Worm (Caenorhabditis elegans) whole organism, young adult: ENCODE data around the gene vhp-1.
A peak's percentile ranks its signal among the peaks of the same experiment; 100 is the strongest.

Source experiments
- B0035.1 ChIP-seq: sonication (generic microtip); optimal IDR thresholded peaks from 2 replicates; lab custom pipeline; 2016; ENCODE audit warnings: missing genetic modification characterization, mild to moderate bottlenecking, missing compliant biosample characterization, missing genotype, missing genetic modification reagents
- C17E4.6 ChIP-seq: fragments of 200-800 bp; sonication (Bioruptor generic); IDR thresholded peaks from 2 replicates; pipeline ENCODE4 v1.3.6; 2022; ENCODE audit warnings: missing genetic modification reagents, missing genetic modification characterization, missing compliant biosample characterization
- F22D6.2 ChIP-seq: sonication (generic microtip); optimal IDR thresholded peaks from 2 replicates; lab custom pipeline; 2016; ENCODE audit warnings: mild to moderate bottlenecking, missing genetic modification characterization, missing compliant biosample characterization
- F49E8.2 ChIP-seq: sonication (generic microtip); optimal IDR thresholded peaks from 3 replicates; lab custom pipeline; 2017; ENCODE audit warnings: missing genetic modification characterization, mild to moderate bottlenecking, missing compliant biosample characterization, antibody characterized with exemption, moderate library complexity; ENCODE audit not compliant: insufficient read depth
- F55B11.4 ChIP-seq: sonication (generic microtip); optimal IDR thresholded peaks from 2 replicates; lab custom pipeline; 2016; ENCODE audit warnings: missing compliant biosample characterization, missing genetic modification characterization, borderline replicate concordance; ENCODE audit not compliant: insufficient read depth
- T26A5.8 ChIP-seq: sonication (generic microtip); optimal IDR thresholded peaks from 2 replicates; lab custom pipeline; 2016; ENCODE audit warnings: missing genetic modification characterization, missing compliant biosample characterization
- Y53G8AR.9 ChIP-seq: fragments of 200-800 bp; sonication (Bioruptor generic); conservative IDR thresholded peaks from 2 replicates; pipeline ENCODE4 v1.3.6; 2022; ENCODE audit warnings: missing genetic modification reagents, missing genetic modification characterization, missing compliant biosample characterization
- Y79H2A.3 ChIP-seq: fragments of 200-800 bp; sonication (Bioruptor generic); conservative IDR thresholded peaks from 2 replicates; pipeline ENCODE4 v1.3.6; 2022; ENCODE audit warnings: missing genetic modification reagents, missing genetic modification characterization, missing compliant biosample characterization
- ama-1 ChIP-seq, 3 experiments: fragments of 150-350 bp in 1 of 3; sonication (generic microtip) in 2 of 3; optimal IDR thresholded peaks; 2 replicates each; lab custom pipeline; 2014 to 2018; ENCODE audit warnings: missing biosample characterization in 2 of 3, missing genetic modification characterization in 2 of 3, missing genetic modification reagents in 2 of 3
- aptf-3 ChIP-seq: fragments of 200-800 bp; sonication (Bioruptor generic); IDR thresholded peaks from 2 replicates; pipeline ENCODE4 v1.3.6; 2022; ENCODE audit warnings: missing genetic modification characterization, missing compliant biosample characterization
- atf-7 ChIP-seq: sonication (generic microtip); optimal IDR thresholded peaks from 2 replicates; lab custom pipeline; 2017; ENCODE audit warnings: mild to moderate bottlenecking, missing genetic modification characterization, missing compliant biosample characterization
- cebp-1 ChIP-seq, 2 experiments: fragments of 200-800 bp in 1 of 2; sonication (Bioruptor generic) in 1 of 2; sonication (generic microtip) in 1 of 2; IDR thresholded peaks in 1 of 2; optimal IDR thresholded peaks in 1 of 2; 2 replicates each; pipeline versions ENCODE4 v1.3.6 to Lab custom; 2017 to 2022; ENCODE audit warnings: missing compliant biosample characterization in 2 of 2, missing genetic modification characterization in 2 of 2, mild to moderate bottlenecking in 1 of 2, missing genetic modification reagents in 1 of 2, moderate library complexity in 1 of 2
- ceh-100 ChIP-seq: fragments of 200-800 bp; sonication (Bioruptor generic); IDR thresholded peaks from 2 replicates; pipeline ENCODE4 v1.3.6; 2022; ENCODE audit warnings: missing genetic modification reagents, missing genetic modification characterization, missing compliant biosample characterization
- ceh-27 ChIP-seq: fragments of 200-800 bp; sonication (Bioruptor generic); optimal IDR thresholded peaks from 2 replicates; lab custom pipeline; 2018; ENCODE audit warnings: mild to moderate bottlenecking, missing genetic modification characterization, moderate library complexity, missing compliant biosample characterization
- ceh-91 ChIP-seq: fragments of 200-800 bp; sonication (Bioruptor generic); IDR thresholded peaks from 2 replicates; pipeline ENCODE4 v1.3.6; 2022; ENCODE audit warnings: missing genetic modification reagents, missing genetic modification characterization, missing compliant biosample characterization
- die-1 ChIP-seq: sonication (generic microtip); optimal IDR thresholded peaks from 2 replicates; lab custom pipeline; 2016; ENCODE audit warnings: missing genotype, mild to moderate bottlenecking, missing genetic modification characterization, missing compliant biosample characterization
- dox-1 ChIP-seq: fragments of 200-800 bp; sonication (Bioruptor generic); IDR thresholded peaks from 2 replicates; pipeline ENCODE4 v1.3.6; 2022; ENCODE audit warnings: missing genetic modification reagents, missing genetic modification characterization, missing compliant biosample characterization
- dpff-1 ChIP-seq: sonication (generic microtip); optimal IDR thresholded peaks from 2 replicates; lab custom pipeline; 2017; ENCODE audit warnings: mild to moderate bottlenecking, missing genetic modification characterization, missing compliant biosample characterization
- egl-18 ChIP-seq: fragments of 200-800 bp; sonication (Bioruptor generic); IDR thresholded peaks from 2 replicates; pipeline ENCODE4 v1.3.6; 2022; ENCODE audit warnings: missing genetic modification reagents, missing genetic modification characterization, missing compliant biosample characterization
- egl-44 ChIP-seq: fragments of 200-800 bp; sonication (Bioruptor generic); IDR thresholded peaks from 2 replicates; pipeline ENCODE4 v1.3.6; 2022; ENCODE audit warnings: missing genetic modification reagents, missing genetic modification characterization, missing compliant biosample characterization
- gei-17 ChIP-seq: fragments of 200-800 bp; sonication (Bioruptor generic); optimal IDR thresholded peaks from 2 replicates; lab custom pipeline; 2018; ENCODE audit warnings: mild to moderate bottlenecking, missing genetic modification characterization, missing compliant biosample characterization
- hlh-12 ChIP-seq: sonication (generic microtip); optimal IDR thresholded peaks from 2 replicates; lab custom pipeline; 2016; ENCODE audit warnings: missing genetic modification characterization, missing compliant biosample characterization
- hlh-26 ChIP-seq: fragments of 200-800 bp; sonication (Bioruptor generic); conservative IDR thresholded peaks from 2 replicates; pipeline ENCODE4 v1.3.6; 2022; ENCODE audit warnings: missing genetic modification reagents, missing genetic modification characterization, missing compliant biosample characterization
- hmg-1.2 ChIP-seq: fragments of 200-800 bp; sonication (Bioruptor generic); IDR thresholded peaks from 2 replicates; pipeline ENCODE4 v1.3.6; 2022; ENCODE audit warnings: missing genetic modification reagents, missing genetic modification characterization, missing compliant biosample characterization
- hmg-20 ChIP-seq: fragments of 200-800 bp; sonication (Bioruptor generic); IDR thresholded peaks from 2 replicates; pipeline ENCODE4 v1.3.6; 2022; ENCODE audit warnings: missing genetic modification reagents, missing genetic modification characterization, missing compliant biosample characterization
- lin-26 ChIP-seq: fragments of 200-800 bp; sonication (Bioruptor generic); IDR thresholded peaks from 2 replicates; pipeline ENCODE4 v1.3.6; 2022; ENCODE audit warnings: missing genetic modification reagents, missing genetic modification characterization, missing compliant biosample characterization
- lin-54 ChIP-seq: fragments of 200-800 bp; sonication (Bioruptor generic); optimal IDR thresholded peaks from 2 replicates; lab custom pipeline; 2018; ENCODE audit warnings: mild to moderate bottlenecking, missing genetic modification characterization, missing compliant biosample characterization
- madf-10 ChIP-seq: sonication (generic microtip); optimal IDR thresholded peaks from 2 replicates; lab custom pipeline; 2016; ENCODE audit warnings: mild to moderate bottlenecking, missing genetic modification characterization, missing compliant biosample characterization
- mel-28 ChIP-seq: sonication (generic microtip); optimal IDR thresholded peaks from 2 replicates; lab custom pipeline; 2016; ENCODE audit warnings: borderline replicate concordance, mild to moderate bottlenecking, missing genetic modification characterization, missing compliant biosample characterization
- nfya-1 ChIP-seq: sonication (generic microtip); optimal IDR thresholded peaks from 2 replicates; lab custom pipeline; 2017; ENCODE audit warnings: antibody characterized with exemption, missing compliant biosample characterization, missing genetic modification characterization, borderline replicate concordance; ENCODE audit not compliant: insufficient read depth
- nhr-179 ChIP-seq: sonication (generic microtip); optimal IDR thresholded peaks from 2 replicates; lab custom pipeline; 2016; ENCODE audit warnings: mild to moderate bottlenecking, missing genetic modification characterization, missing compliant biosample characterization
- pbrm-1 ChIP-seq: fragments of 200-800 bp; sonication (Bioruptor generic); IDR thresholded peaks from 2 replicates; pipeline ENCODE4 v1.3.6; 2022; ENCODE audit warnings: missing genetic modification reagents, missing genetic modification characterization, missing compliant biosample characterization
- rcor-1 ChIP-seq: fragments of 200-800 bp; sonication (Bioruptor generic); IDR thresholded peaks from 2 replicates; pipeline ENCODE4 v1.3.6; 2022; ENCODE audit warnings: missing genetic modification reagents, missing genetic modification characterization, missing compliant biosample characterization
- rec-8 ChIP-seq, 2 experiments: sonication (generic microtip); optimal IDR thresholded peaks; 2 replicates each; lab custom pipeline; 2016; ENCODE audit warnings: mild to moderate bottlenecking in 2 of 2, missing genetic modification characterization in 2 of 2, missing genetic modification reagents in 2 of 2, missing genotype in 2 of 2, missing biosample characterization in 1 of 2, missing compliant biosample characterization in 1 of 2, moderate library complexity in 1 of 2
- rpc-1 ChIP-seq, 2 experiments: fragments of 150-350 bp in 1 of 2; sonication (generic microtip) in 1 of 2; optimal IDR thresholded peaks; 2 replicates each; lab custom pipeline; 2014 to 2018; ENCODE audit warnings: missing biosample characterization in 1 of 2, missing genetic modification characterization in 1 of 2, missing genetic modification reagents in 1 of 2, missing genotype in 1 of 2
- sea-2 ChIP-seq: fragments of 200-800 bp; sonication (Bioruptor generic); IDR thresholded peaks from 2 replicates; pipeline ENCODE4 v1.3.6; 2022; ENCODE audit warnings: missing genetic modification characterization, missing compliant biosample characterization
- snpc-4 ChIP-seq, 5 experiments: fragments of 150-350 bp in 1 of 5; sonication (generic microtip) in 4 of 5; optimal IDR thresholded peaks; 2 replicates each; lab custom pipeline; 2014 to 2018; ENCODE audit warnings: missing genetic modification characterization in 5 of 5, missing biosample characterization in 3 of 5, antibody characterized with exemption in 2 of 5, mild to moderate bottlenecking in 2 of 5, missing compliant biosample characterization in 2 of 5, missing genotype in 2 of 5, moderate library complexity in 2 of 5, missing genetic modification reagents in 1 of 5
- somi-1 ChIP-seq: fragments of 200-800 bp; sonication (Bioruptor generic); optimal IDR thresholded peaks from 2 replicates; lab custom pipeline; 2018; ENCODE audit warnings: mild to moderate bottlenecking, missing genetic modification characterization, missing compliant biosample characterization
- tbp1 ChIP-seq: fragments of 200-800 bp; sonication (Bioruptor generic); optimal IDR thresholded peaks from 2 replicates; lab custom pipeline; 2018; ENCODE audit warnings: mild to moderate bottlenecking, missing genetic modification characterization, missing compliant biosample characterization
- unc-130 ChIP-seq: sonication (generic microtip); optimal IDR thresholded peaks from 2 replicates; lab custom pipeline; 2016; ENCODE audit warnings: missing genetic modification reagents, missing genetic modification characterization, missing compliant biosample characterization
- zfh-2 ChIP-seq: fragments of 200-800 bp; sonication (Bioruptor generic); conservative IDR thresholded peaks from 2 replicates; pipeline ENCODE4 v1.3.6; 2022; ENCODE audit warnings: missing genetic modification reagents, missing genetic modification characterization, missing compliant biosample characterization
- ztf-18 ChIP-seq: sonication (generic microtip); optimal IDR thresholded peaks from 2 replicates; lab custom pipeline; 2016; ENCODE audit warnings: missing genotype, mild to moderate bottlenecking, missing genetic modification characterization, missing compliant biosample characterization
- ztf-22 ChIP-seq: fragments of 200-800 bp; sonication (Bioruptor generic); optimal IDR thresholded peaks from 2 replicates; lab custom pipeline; 2018; ENCODE audit warnings: mild to moderate bottlenecking, missing genetic modification characterization, moderate library complexity, missing compliant biosample characterization
- ztf-28 ChIP-seq: fragments of 200-800 bp; sonication (Bioruptor generic); IDR thresholded peaks from 2 replicates; pipeline ENCODE4 v1.3.6; 2022; ENCODE audit warnings: missing genetic modification reagents, missing genetic modification characterization, missing compliant biosample characterization

Gene vhp-1

DNA sequence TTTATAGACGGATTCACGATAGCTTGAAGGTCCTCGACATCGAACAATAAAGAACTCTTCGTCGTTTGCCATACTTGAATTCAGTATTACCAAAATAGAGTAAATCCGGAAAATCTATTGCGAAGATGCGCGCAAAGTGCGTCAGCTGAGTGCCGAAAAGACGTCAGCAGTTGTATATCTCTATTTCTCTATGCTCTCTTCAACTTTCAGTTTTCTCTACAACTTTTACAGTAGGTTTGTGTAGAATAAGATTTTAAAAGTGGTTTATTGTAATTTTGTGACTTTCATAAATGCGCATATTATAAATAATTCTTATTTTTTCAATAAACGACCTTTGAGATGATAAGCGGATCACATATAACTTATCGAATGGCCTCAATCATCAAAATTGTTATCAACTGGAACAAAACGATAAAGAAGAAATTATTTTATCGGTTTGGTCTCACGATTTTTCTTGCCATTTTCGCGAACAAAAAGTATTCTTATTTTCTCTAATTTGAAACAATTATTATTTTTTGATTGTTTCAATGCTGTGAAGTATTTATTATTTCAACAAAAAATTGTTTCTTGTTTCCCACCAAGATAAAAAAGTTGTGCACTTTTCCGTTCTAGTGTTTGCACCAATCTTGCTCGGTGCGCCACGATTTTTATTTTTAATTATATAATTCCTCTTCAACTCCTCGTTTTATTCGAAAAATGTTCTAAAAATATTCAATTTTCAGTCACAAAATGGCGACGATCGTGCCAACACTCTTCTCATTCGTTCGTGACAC is 50.4 kb downstream of the vhp-1 start, which contains the start of the genes agt-2 and F09E5.3 (continued):
- TF ChIP-seq F49E8.2 (tag; lab: Kevin White, UChicago) (no peak), F22D6.2 (tag; lab: Kevin White, UChicago) (peak; percentile 5), ztf-18 (tag; lab: Kevin White, UChicago) (peak; percentile 96), ama-1 (optimal IDR thresholded peaks at IDR 0.05; lab: Kevin White, UChicago) (no peak), ama-1 (GFP tag; optimal IDR thresholded peaks at IDR 0.05; lab: Kevin White, UChicago) (no peak), nhr-179 (tag; lab: Kevin White, UChicago) (no peak), tbp1 (GFP tag; lab: Kevin White, UChicago) (peak; percentile 61), egl-18 (GFP tag; lab: Robert Waterston, UW) (no peak), dpff-1 (tag; lab: Kevin White, UChicago) (no peak), dox-1 (GFP tag; lab: Robert Waterston, UW) (peak; percentile 84), F55B11.4 (tag; lab: Kevin White, UChicago) (no peak), ceh-91 (GFP tag; lab: Robert Waterston, UW) (peak; percentile 37; the same call in 1 of the 2 replicates), pbrm-1 (GFP tag; lab: Robert Waterston, UW) (peak; percentile 86), zfh-2 (GFP tag; lab: Robert Waterston, UW) (no peak), ztf-28 (GFP tag; lab: Robert Waterston, UW) (no peak), somi-1 (GFP tag; lab: Kevin White, UChicago) (peak; percentile 19), rpc-1 (optimal IDR thresholded peaks at IDR 0.05; lab: Kevin White, UChicago) (no peak), rpc-1 (tag; optimal IDR thresholded peaks at IDR 0.05; lab: Kevin White, UChicago) (no peak), C17E4.6 (GFP tag; lab: Robert Waterston, UW) (peak; percentile 58; the same call in 1 of the 2 replicates), hlh-12 (no peak), lin-26 (GFP tag; lab: Robert Waterston, UW) (peak; percentile 55; the same call in 1 of the 2 replicates), T26A5.8 (tag; lab: Kevin White, UChicago) (no peak), cebp-1 (GFP tag; IDR thresholded peaks at IDR 0.05; lab: Robert Waterston, UW) (no peak), cebp-1 (tag; optimal IDR thresholded peaks at IDR 0.05; lab: Kevin White, UChicago) (peak; percentile 84), B0035.1 (no peak), hmg-20 (peak; percentile 50; the same call in 1 of the 2 replicates), atf-7 (tag; lab: Kevin White, UChicago) (peak; percentile 35), nfya-1 (tag; lab: Kevin White, UChicago) (no peak), aptf-3 (GFP tag; lab: Robert Waterston, UW) (no peak), rcor-1 (GFP tag; lab: Robert Waterston, UW) (peak; percentile 91), mel-28 (tag; lab: Kevin White, UChicago) (no peak), Y79H2A.3 (GFP tag; lab: Robert Waterston, UW) (no peak), sea-2 (no peak), snpc-4 (GFP tag; optimal IDR thresholded peaks at IDR 0.05; lab: Kevin White, UChicago) (no peak), snpc-4 (tag; optimal IDR thresholded peaks at IDR 0.05; lab: Kevin White, UChicago) (peak; percentile 5 to 72 (median 52)), madf-10 (tag; lab: Kevin White, UChicago) (peak; percentile 49), hmg-1.2 (GFP tag; lab: Robert Waterston, UW) (peak; percentile 78), egl-44 (GFP tag; lab: Robert Waterston, UW) (no peak), rec-8 (tag; optimal IDR thresholded peaks at IDR 0.05; lab: Kevin White, UChicago) (no peak), die-1 (tag; lab: Kevin White, UChicago) (no peak), lin-54 (GFP tag; lab: Kevin White, UChicago) (peak; percentile 87), ztf-22 (GFP tag; lab: Kevin White, UChicago) (no peak), ceh-100 (GFP tag; lab: Robert Waterston, UW) (peak; percentile 68), unc-130 (GFP tag; lab: Kevin White, UChicago) (no peak), gei-17 (GFP tag; lab: Kevin White, UChicago) (no peak), hlh-26 (no peak), ceh-27 (GFP tag; lab: Kevin White, UChicago) (peak; percentile 80), Y53G8AR.9 (GFP tag; lab: Robert Waterston, UW) (peak; percentile 86)
